Worm (Caenorhabditis elegans) whole organism, midembryonic: ENCODE results near the gene C03H5.9.

ENCODE experiments used
- T22C8.4 ChIP-seq: fragments of 200-800 bp; sonication (Bioruptor generic); IDR thresholded peaks from 2 replicates; pipeline ENCODE4 v1.3.6; 2022; ENCODE audit warnings: missing genetic modification characterization, missing compliant biosample characterization
- flt-1 ChIP-seq: fragments of 200-800 bp; sonication (Bioruptor generic); IDR thresholded peaks from 2 replicates; pipeline ENCODE4 v1.3.6; 2022; ENCODE audit warnings: missing genetic modification characterization, missing compliant biosample characterization
- med-1 ChIP-seq: sonication (generic microtip); optimal IDR thresholded peaks from 2 replicates; lab custom pipeline; 2017; ENCODE audit warnings: missing genetic modification characterization, mild to moderate bottlenecking, missing compliant biosample characterization, antibody characterized with exemption, missing genetic modification reagents; ENCODE audit not compliant: insufficient read depth
- ref-1 ChIP-seq: fragments of 200-800 bp; sonication (Bioruptor generic); conservative IDR thresholded peaks from 2 replicates; pipeline ENCODE4 v1.3.6; 2022; ENCODE audit warnings: missing genetic modification reagents, missing genetic modification characterization, missing compliant biosample characterization
- ztf-29 ChIP-seq: fragments of 200-800 bp; sonication (Bioruptor generic); IDR thresholded peaks from 2 replicates; pipeline ENCODE4 v1.3.6; 2022; ENCODE audit warnings: missing genetic modification reagents, missing genetic modification characterization, missing compliant biosample characterization

DNA sequence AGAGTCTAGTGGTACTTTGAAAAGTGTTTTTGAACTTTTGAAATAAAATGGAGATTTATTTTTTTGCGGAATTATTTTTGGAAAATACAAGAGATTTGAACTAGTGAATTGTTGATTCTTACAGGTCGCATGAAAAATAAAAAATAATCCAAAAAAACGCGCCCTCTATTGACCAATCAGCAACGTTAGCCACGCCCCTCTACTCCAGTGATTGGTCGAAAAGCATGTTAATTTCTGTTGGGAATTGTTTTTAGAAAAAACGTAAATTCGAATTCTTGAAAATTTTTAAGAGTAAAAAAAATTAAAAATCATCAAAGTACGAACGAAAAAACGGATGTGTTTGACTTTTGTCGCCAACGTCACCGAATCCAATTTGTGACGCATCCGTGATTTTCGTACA, 8.1 kb upstream of the C03H5.9 start:
- TF ChIP-seq flt-1 (GFP tag; lab: Robert Waterston, UW) (no peak), T22C8.4 (GFP tag; lab: Robert Waterston, UW) (no peak), ref-1 (GFP tag; lab: Robert Waterston, UW) (no peak), med-1 (GFP tag; lab: Kevin White, UChicago) (no peak), ztf-29 (GFP tag; lab: Robert Waterston, UW) (no peak)
